Fruit fly (Drosophila melanogaster): ENCODE results near the gene sloth2.

The sloth2 gene

DNA sequence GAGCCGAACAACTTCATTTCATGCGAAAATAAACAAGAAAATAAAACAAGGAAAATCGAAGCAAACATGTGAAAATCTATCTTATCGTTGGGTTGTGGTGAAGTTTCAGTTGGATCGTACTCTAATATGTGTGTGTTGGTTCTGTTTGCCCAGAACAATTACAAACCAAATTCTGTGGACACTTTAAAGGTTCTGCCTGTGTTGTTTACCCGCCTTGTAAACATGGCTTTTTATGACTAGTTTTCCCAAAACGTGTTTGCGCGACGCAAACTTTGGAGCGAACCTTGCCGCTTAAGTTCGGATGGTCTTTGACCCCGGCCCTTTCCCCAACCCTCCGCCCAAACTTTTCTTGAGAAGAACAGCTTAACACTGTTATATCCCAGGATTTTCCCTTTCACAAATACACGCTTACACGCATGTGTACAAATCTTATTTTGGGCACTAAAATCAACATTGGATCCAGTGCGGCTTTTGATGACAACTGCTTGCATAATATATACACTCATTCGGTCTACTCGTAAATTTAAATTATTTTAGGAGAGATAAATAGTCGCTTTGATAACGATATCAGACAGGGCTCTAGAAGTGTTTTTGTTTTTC, 7.0 kb upstream of the sloth2 start:
- no peak for TF ChIP-seq bab1 (GFP tag; optimal IDR thresholded peaks at IDR 0.05)
- no peak for TF ChIP-seq cic (GFP tag; optimal IDR thresholded peaks at IDR 0.05)
- TF ChIP-seq Mnt (GFP tag; optimal IDR thresholded peaks at IDR 0.05), result peak; percentile 26
- TF ChIP-seq CG1620 (GFP tag; optimal IDR thresholded peaks at IDR 0.05), result peak; percentile 38
- peak; percentile 45 for TF ChIP-seq Crg-1 (GFP tag; optimal IDR thresholded peaks at IDR 0.05)
- peak; percentile 54 for TF ChIP-seq CG7101 (tag; optimal IDR thresholded peaks at IDR 0.05)
- peak; percentile 30 for TF ChIP-seq pad (GFP tag; optimal IDR thresholded peaks at IDR 0.05)
- peak; percentile 3 for TF ChIP-seq CG11617 (GFP tag; optimal IDR thresholded peaks at IDR 0.05)

DNA sequence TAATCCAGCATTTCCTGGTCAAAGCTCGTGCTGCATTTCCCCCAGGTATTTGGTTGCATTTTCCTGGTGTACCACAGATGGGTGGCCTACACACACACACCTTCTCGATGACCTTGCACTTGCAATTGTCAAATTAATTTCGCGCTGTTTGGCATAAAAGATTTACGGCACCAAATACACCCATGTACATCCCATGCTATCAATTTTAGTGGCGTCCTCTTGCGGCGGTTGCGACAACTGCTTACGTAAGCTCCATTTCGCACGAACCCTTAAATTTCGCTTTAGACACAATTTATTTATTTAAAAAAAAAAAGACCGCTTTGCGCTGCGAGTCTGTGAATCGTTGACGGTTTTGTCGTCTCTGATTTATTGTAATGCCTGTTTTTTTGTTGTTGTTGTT, 5.7 kb upstream of the sloth2 start:
- no peak for TF ChIP-seq CG7101 (tag; optimal IDR thresholded peaks at IDR 0.05)
- peak; percentile 62 for TF ChIP-seq tj (GFP tag; optimal IDR thresholded peaks at IDR 0.05)

DNA sequence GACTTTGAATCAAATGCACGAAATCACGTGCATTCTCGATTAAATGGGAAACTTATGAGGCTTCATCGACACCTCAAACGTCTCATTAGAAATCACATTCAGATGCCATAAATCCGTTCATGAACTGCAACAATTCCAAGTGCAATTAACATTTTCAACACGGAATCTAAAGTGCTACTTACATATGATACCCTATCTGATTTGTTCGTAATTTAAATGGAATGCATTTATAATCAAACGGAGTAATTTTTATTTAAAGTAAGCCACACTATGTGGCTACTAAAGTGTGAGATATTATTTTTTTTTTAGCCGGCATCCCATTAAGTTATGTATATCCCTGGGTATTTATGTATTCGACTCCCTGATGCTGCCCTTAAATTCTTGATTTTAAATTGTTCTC, 3.5 kb upstream of the sloth2 start:
- TF ChIP-seq CG1620 (GFP tag; optimal IDR thresholded peaks at IDR 0.05) (no peak), CG14711 (tag; optimal IDR thresholded peaks at IDR 0.05) (peak; percentile 13), pad (GFP tag; optimal IDR thresholded peaks at IDR 0.05) (no peak), cic (GFP tag; optimal IDR thresholded peaks at IDR 0.05) (no peak), CG33017 (tag; optimal IDR thresholded peaks at IDR 0.05) (no peak), CG12768 (GFP tag; optimal IDR thresholded peaks at IDR 0.05) (no peak), tj (GFP tag; optimal IDR thresholded peaks at IDR 0.05) (no peak)

DNA sequence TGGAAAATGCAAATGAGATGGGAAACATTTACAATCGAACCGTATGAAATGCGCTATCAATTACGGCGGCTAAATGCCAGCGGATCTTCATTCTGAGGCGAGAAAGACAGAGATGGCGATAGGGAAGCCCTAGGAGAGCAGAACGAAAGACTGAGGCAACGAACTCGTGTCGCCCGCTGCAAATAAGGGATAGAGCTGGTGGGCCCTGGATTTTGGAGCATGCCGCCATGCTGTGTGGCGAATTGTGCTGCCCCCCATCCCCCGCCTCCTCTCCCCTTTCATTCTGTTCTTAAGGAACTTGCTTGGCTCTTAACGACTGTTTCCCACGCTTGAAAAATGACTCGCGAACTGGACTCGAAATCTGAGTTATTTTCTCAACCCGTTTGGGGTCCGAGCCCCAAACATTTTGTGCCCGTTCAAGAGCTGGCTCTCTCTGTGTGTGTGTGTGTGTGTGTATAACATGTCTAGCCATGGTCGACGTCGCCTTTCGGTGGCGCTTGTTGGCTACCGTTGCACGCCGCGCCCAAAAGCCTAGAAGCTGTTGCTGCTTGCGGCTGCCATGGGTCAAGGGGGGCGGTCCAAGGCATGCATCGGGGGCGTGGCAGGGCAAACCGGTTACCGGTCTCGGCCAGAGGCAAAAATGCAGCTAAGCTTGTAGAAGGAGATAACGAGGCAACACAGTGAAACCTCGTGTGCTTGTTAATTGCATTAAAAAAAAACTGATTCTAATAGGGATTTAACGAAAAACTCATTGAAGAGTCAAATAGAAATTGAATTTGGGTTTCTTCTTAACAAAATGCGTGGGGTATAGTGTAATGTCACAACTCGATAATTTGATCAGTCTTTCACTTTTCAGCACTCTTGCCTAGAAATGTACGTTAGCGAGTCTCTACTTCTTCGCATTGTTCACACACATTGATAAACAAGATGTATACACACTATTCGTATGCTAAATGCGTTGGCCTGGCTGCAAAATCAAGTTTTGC, 2.8 kb upstream of the sloth2 start:
- TF ChIP-seq CG7101 (tag; optimal IDR thresholded peaks at IDR 0.05), result peak; percentile 1
- no peak for TF ChIP-seq CG5204 (GFP tag; optimal IDR thresholded peaks at IDR 0.05)

DNA sequence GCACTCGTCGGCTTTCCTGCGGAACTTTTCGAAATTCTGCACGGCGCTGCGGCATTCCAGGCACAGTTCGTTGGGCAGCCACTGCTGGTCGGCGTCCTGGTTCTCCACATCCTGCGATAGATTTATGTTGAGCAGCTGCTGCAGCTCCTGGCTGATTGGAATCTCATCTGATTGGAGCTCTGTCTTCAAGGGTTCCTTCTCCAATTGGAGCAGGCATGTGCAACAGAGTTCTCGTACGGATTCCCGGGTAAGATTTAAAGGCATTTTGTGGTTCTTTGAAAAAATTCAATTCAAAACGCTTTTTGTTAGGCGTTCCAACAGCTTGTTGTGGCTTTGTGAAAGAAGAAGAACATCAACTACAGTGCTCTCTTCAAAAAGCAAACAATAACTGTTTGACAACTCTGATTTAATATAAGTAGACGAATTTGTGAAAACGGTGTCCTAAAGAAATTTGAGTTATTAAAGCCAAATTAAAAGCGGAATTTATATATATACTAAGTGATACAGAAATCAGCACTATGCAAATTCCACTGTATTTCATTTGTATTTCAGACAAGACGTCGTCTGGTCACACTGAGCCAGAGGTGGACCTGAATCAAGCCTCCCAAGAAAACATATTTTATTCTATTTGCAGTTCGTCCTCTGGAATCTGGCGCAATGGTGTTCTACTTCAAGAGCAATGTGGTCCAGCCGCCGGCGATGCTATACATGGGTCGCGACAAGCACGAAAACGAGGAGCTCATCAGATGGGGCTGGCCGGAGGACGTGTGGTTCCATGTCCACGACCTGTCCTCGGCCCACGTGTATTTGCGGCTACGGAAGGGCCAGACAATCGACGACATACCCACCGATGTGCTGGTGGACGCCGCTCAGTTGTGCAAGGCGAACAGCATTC, 2.4 kb downstream of the sloth2 start, which contains the start of the genes CG3032 and CG4593:
CG3032 (minus strand) TSS at position 562 of the 895 bp plus-strand sequence.
CG4593 (plus strand) TSS at position 568 of the 895 bp plus-strand sequence.
- TF ChIP-seq cic (GFP tag; optimal IDR thresholded peaks at IDR 0.05), result no peak
- TF ChIP-seq kay (GFP tag; ENCODE audit: borderline replicate concordance), result peak; percentile 14
- peak; percentile 53 for TF ChIP-seq tj (GFP tag; optimal IDR thresholded peaks at IDR 0.05)
- peak; percentile 63 for TF ChIP-seq toe (GFP tag; optimal IDR thresholded peaks at IDR 0.05)
- no peak for TF ChIP-seq Clk (GFP tag; optimal IDR thresholded peaks at IDR 0.05)
- TF ChIP-seq CG33017 (tag; optimal IDR thresholded peaks at IDR 0.05), result peak; percentile 85
- TF ChIP-seq pad (GFP tag; optimal IDR thresholded peaks at IDR 0.05), result peak; percentile 66
- peak; percentile 66 for TF ChIP-seq CG11617 (GFP tag; optimal IDR thresholded peaks at IDR 0.05)
- peak; percentile 75 for TF ChIP-seq CG5204 (GFP tag; optimal IDR thresholded peaks at IDR 0.05)
- peak; percentile 76 for TF ChIP-seq Crg-1 (GFP tag; optimal IDR thresholded peaks at IDR 0.05)
- TF ChIP-seq CG1620 (GFP tag; optimal IDR thresholded peaks at IDR 0.05), result peak; percentile 85
- peak; percentile 93 for TF ChIP-seq bab1 (GFP tag; optimal IDR thresholded peaks at IDR 0.05)
- TF ChIP-seq ovo (GFP tag; optimal IDR thresholded peaks at IDR 0.05), result peak; percentile 28
- TF ChIP-seq CG14711 (tag; optimal IDR thresholded peaks at IDR 0.05), result peak; percentile 93
- TF ChIP-seq cnc (optimal IDR thresholded peaks at IDR 0.05), result no peak
- TF ChIP-seq Mnt (GFP tag; optimal IDR thresholded peaks at IDR 0.05), result peak; percentile 83
- TF ChIP-seq CG7101 (tag; optimal IDR thresholded peaks at IDR 0.05), result peak; percentile 96
- TF ChIP-seq CG12768 (GFP tag; optimal IDR thresholded peaks at IDR 0.05), result peak; percentile 70
- TF ChIP-seq CG7045 (GFP tag; optimal IDR thresholded peaks at IDR 0.05), result peak; percentile 68
- peak; percentile 85 for TF ChIP-seq Hr96 (GFP tag; optimal IDR thresholded peaks at IDR 0.05)

DNA sequence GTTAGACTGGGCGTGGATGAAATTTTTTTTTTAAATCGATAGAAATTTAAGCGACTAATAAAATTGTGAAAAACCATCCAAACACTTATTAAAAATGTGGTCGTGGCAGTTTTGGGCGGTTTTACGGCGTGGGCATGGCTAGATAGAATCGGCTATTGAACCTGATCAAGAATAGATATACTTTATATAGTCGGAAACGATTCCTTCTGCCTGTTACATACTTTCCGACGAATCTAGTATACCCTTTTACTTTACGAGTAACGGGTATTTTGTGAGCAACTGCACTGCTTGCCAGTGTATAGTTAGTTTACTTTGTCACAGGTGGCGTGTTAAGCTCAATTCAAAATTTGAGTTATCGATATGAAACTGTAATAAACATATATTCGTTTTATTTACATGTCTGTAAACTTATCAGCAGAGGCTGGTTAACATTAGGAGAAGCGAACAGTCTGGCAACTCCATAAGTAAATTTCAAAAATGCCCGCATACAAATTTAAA, 3.8 kb downstream of the sloth2 start:
- peak; percentile 23 for TF ChIP-seq toe (GFP tag; optimal IDR thresholded peaks at IDR 0.05)
- peak; percentile 19 for TF ChIP-seq CG14711 (tag; optimal IDR thresholded peaks at IDR 0.05)
- TF ChIP-seq CG7045 (GFP tag; optimal IDR thresholded peaks at IDR 0.05), result no peak
- TF ChIP-seq Mnt (GFP tag; optimal IDR thresholded peaks at IDR 0.05), result peak; percentile 47
- TF ChIP-seq Crg-1 (GFP tag; optimal IDR thresholded peaks at IDR 0.05), result peak; percentile 31
- peak; percentile 2 for TF ChIP-seq CG5204 (GFP tag; optimal IDR thresholded peaks at IDR 0.05)
- TF ChIP-seq CG7101 (tag; optimal IDR thresholded peaks at IDR 0.05), result peak; percentile 43
- TF ChIP-seq bab1 (GFP tag; optimal IDR thresholded peaks at IDR 0.05), result peak; percentile 72
- peak; percentile 18 for TF ChIP-seq pad (GFP tag; optimal IDR thresholded peaks at IDR 0.05)
- no peak for TF ChIP-seq tj (GFP tag; optimal IDR thresholded peaks at IDR 0.05)
- peak; percentile 78 for TF ChIP-seq kay (GFP tag; ENCODE audit: borderline replicate concordance)
- peak; percentile 13 for TF ChIP-seq CG1620 (GFP tag; optimal IDR thresholded peaks at IDR 0.05)
- no peak for TF ChIP-seq CG33017 (tag; optimal IDR thresholded peaks at IDR 0.05)
- no peak for TF ChIP-seq cnc (optimal IDR thresholded peaks at IDR 0.05)
- TF ChIP-seq Hr96 (GFP tag; optimal IDR thresholded peaks at IDR 0.05), result peak; percentile 66
- no peak for TF ChIP-seq Clk (GFP tag; optimal IDR thresholded peaks at IDR 0.05)
- TF ChIP-seq CG12768 (GFP tag; optimal IDR thresholded peaks at IDR 0.05), result no peak
- no peak for TF ChIP-seq ovo (GFP tag; optimal IDR thresholded peaks at IDR 0.05)
- peak; percentile 98 for TF ChIP-seq cic (GFP tag; optimal IDR thresholded peaks at IDR 0.05)
- TF ChIP-seq CG11617 (GFP tag; optimal IDR thresholded peaks at IDR 0.05), result peak; percentile 44
